Worm (Caenorhabditis elegans) whole organism, L4 larva: ENCODE measurements around the gene F16B12.6.

Source experiments
- D1046.2 ChIP-seq: fragments of 200-800 bp; sonication (Bioruptor generic); IDR thresholded peaks from 2 replicates; pipeline ENCODE4 v1.3.6; 2022; ENCODE audit warnings: missing genetic modification characterization, missing compliant biosample characterization
- F10B5.3 ChIP-seq: sonication (generic microtip); optimal IDR thresholded peaks from 2 replicates; lab custom pipeline; 2016; ENCODE audit warnings: mild to moderate bottlenecking, missing genetic modification characterization, missing compliant biosample characterization
- F44E2.7 ChIP-seq: fragments of 200-800 bp; sonication (Bioruptor generic); IDR thresholded peaks from 2 replicates; pipeline ENCODE4 v2.1.2; 2022; ENCODE audit warnings: missing genetic modification characterization, missing compliant biosample characterization
- R02D3.7 ChIP-seq: fragments of 150-350 bp; sonication (generic microtip); optimal IDR thresholded peaks from 3 replicates; lab custom pipeline; 2014; ENCODE audit warnings: missing biosample characterization, missing genetic modification characterization
- Y48G9A.11 ChIP-seq: fragments of 200-800 bp; sonication (Bioruptor generic); IDR thresholded peaks from 2 replicates; pipeline ENCODE4 v1.3.6; 2022; ENCODE audit warnings: missing genetic modification reagents, missing genetic modification characterization, missing compliant biosample characterization
- Y5F2A.4 ChIP-seq: fragments of 200-800 bp; sonication (Bioruptor generic); optimal IDR thresholded peaks from 2 replicates; lab custom pipeline; 2018; ENCODE audit warnings: mild to moderate bottlenecking, missing genetic modification characterization, missing compliant biosample characterization
- ZK546.5 ChIP-seq, 2 experiments: sonication (generic microtip); optimal IDR thresholded peaks; 2 replicates each; lab custom pipeline; 2017; ENCODE audit warnings: missing biosample characterization in 2 of 2, missing genetic modification characterization in 2 of 2
- aha-1 ChIP-seq: fragments of 150-350 bp; peaks from one replicate; lab custom pipeline; 2014; ENCODE audit warnings: missing biosample characterization, missing genetic modification characterization
- aly-2 ChIP-seq: sonication (generic microtip); optimal IDR thresholded peaks from 2 replicates; lab custom pipeline; 2018; ENCODE audit warnings: missing biosample characterization, missing genetic modification characterization
- ama-1 ChIP-seq: fragments of 150-350 bp; optimal IDR thresholded peaks from 2 replicates; lab custom pipeline; 2014; ENCODE audit warnings: inconsistent platforms, mixed read lengths
- arid-1 ChIP-seq: fragments of 200-800 bp; sonication (Bioruptor generic); conservative IDR thresholded peaks from 2 replicates; pipeline ENCODE4 v1.3.6; 2022; ENCODE audit warnings: missing genetic modification reagents, missing genetic modification characterization, missing compliant biosample characterization
- ceh-20 ChIP-seq: fragments of 200-800 bp; sonication (Bioruptor generic); IDR thresholded peaks from 2 replicates; pipeline ENCODE4 v1.3.6; 2022; ENCODE audit warnings: missing genetic modification reagents, missing genetic modification characterization, missing compliant biosample characterization
- ceh-44 ChIP-seq: fragments of 200-800 bp; sonication (Bioruptor generic); IDR thresholded peaks from 2 replicates; pipeline ENCODE4 v1.3.6; 2022; ENCODE audit warnings: missing genetic modification reagents, missing genetic modification characterization, missing compliant biosample characterization
- ceh-62 ChIP-seq: sonication (generic microtip); optimal IDR thresholded peaks from 2 replicates; lab custom pipeline; 2017; ENCODE audit warnings: missing biosample characterization, missing genetic modification characterization
- ces-1 ChIP-seq: fragments of 150-350 bp; sonication (generic microtip); optimal IDR thresholded peaks from 4 replicates; lab custom pipeline; 2014; ENCODE audit warnings: missing biosample characterization, missing genetic modification reagents, missing genetic modification characterization
- daf-19 ChIP-seq: fragments of 200-800 bp; sonication (Bioruptor generic); conservative IDR thresholded peaks from 2 replicates; pipeline ENCODE4 v1.3.6; 2022; ENCODE audit warnings: missing genetic modification characterization, missing compliant biosample characterization
- dmd-8 ChIP-seq: fragments of 200-800 bp; sonication (Bioruptor generic); IDR thresholded peaks from 2 replicates; pipeline ENCODE4 v1.3.6; 2022; ENCODE audit warnings: missing genetic modification characterization, missing compliant biosample characterization
- duxl-1 ChIP-seq: sonication (generic microtip); optimal IDR thresholded peaks from 2 replicates; lab custom pipeline; 2016; ENCODE audit warnings: mild to moderate bottlenecking, missing genetic modification characterization, moderate library complexity, missing compliant biosample characterization; ENCODE audit not compliant: poor library complexity
- dve-1 ChIP-seq: sonication (generic microtip); optimal IDR thresholded peaks from 2 replicates; lab custom pipeline; 2017; ENCODE audit warnings: antibody characterized with exemption, mild to moderate bottlenecking, missing genetic modification characterization, missing compliant biosample characterization; ENCODE audit not compliant: insufficient read depth
- egl-43 ChIP-seq: fragments of 200-800 bp; sonication (Bioruptor generic); IDR thresholded peaks from 2 replicates; pipeline ENCODE4 v1.3.6; 2022; ENCODE audit warnings: missing genetic modification reagents, missing genetic modification characterization, missing compliant biosample characterization
- fos-1 ChIP-seq: fragments of 150-350 bp; optimal IDR thresholded peaks from 2 replicates; lab custom pipeline; 2014; ENCODE audit warnings: missing biosample characterization, missing genetic modification characterization
- hif-1 ChIP-seq, 2 experiments: sonication (generic microtip); optimal IDR thresholded peaks; 2 replicates each; lab custom pipeline; 2016 to 2017; ENCODE audit warnings: missing compliant biosample characterization in 2 of 2, missing genetic modification characterization in 2 of 2, missing genetic modification reagents in 2 of 2, missing genotype in 2 of 2, mild to moderate bottlenecking in 1 of 2
- hlh-11 ChIP-seq: fragments of 200-800 bp; sonication (Bioruptor generic); optimal IDR thresholded peaks from 2 replicates; lab custom pipeline; 2018; ENCODE audit warnings: mild to moderate bottlenecking, missing genetic modification characterization, missing compliant biosample characterization
- hlh-30 ChIP-seq: sonication (generic microtip); optimal IDR thresholded peaks from 2 replicates; lab custom pipeline; 2017; ENCODE audit warnings: antibody characterized with exemption, mild to moderate bottlenecking, missing genetic modification characterization, missing compliant biosample characterization; ENCODE audit not compliant: insufficient read depth
- jun-1 ChIP-seq: fragments of 150-350 bp; optimal IDR thresholded peaks from 2 replicates; lab custom pipeline; 2014; ENCODE audit warnings: missing biosample characterization, missing genetic modification reagents, missing genetic modification characterization
- lim-7 ChIP-seq: fragments of 200-800 bp; sonication (Bioruptor generic); IDR thresholded peaks from 2 replicates; pipeline ENCODE4 v1.3.6; 2022; ENCODE audit warnings: missing genetic modification characterization, missing compliant biosample characterization
- lin-1 ChIP-seq: fragments of 200-800 bp; sonication (Bioruptor generic); IDR thresholded peaks from 2 replicates; pipeline ENCODE4 v1.3.6; 2022; ENCODE audit warnings: missing genetic modification reagents, missing genetic modification characterization, missing compliant biosample characterization
- lin-15B ChIP-seq: fragments of 150-350 bp; sonication (generic microtip); optimal IDR thresholded peaks from 3 replicates; lab custom pipeline; 2014; ENCODE audit warnings: missing biosample characterization, missing genetic modification characterization
- lin-38 ChIP-seq: fragments of 200-800 bp; sonication (Bioruptor generic); IDR thresholded peaks from 2 replicates; pipeline ENCODE4 v1.3.6; 2022; ENCODE audit warnings: missing genetic modification reagents, missing genetic modification characterization, missing compliant biosample characterization
- lin-39 ChIP-seq: fragments of 150-350 bp; optimal IDR thresholded peaks from 2 replicates; lab custom pipeline; 2014; ENCODE audit warnings: missing biosample characterization, missing genetic modification reagents, missing genetic modification characterization
- lsy-2 ChIP-seq, 2 experiments: fragments of 150-350 bp in 1 of 2; sonication (generic microtip) in 1 of 2; optimal IDR thresholded peaks; 2 replicates each; lab custom pipeline; 2014 to 2017; ENCODE audit warnings: missing biosample characterization in 2 of 2, missing genetic modification characterization in 2 of 2
- madf-9 ChIP-seq: fragments of 200-800 bp; sonication (Bioruptor generic); conservative IDR thresholded peaks from 2 replicates; pipeline ENCODE4 v1.3.6; 2022; ENCODE audit warnings: missing genetic modification reagents, missing genetic modification characterization, missing compliant biosample characterization
- mdt-29 ChIP-seq: fragments of 200-800 bp; sonication (Bioruptor generic); IDR thresholded peaks from 2 replicates; pipeline ENCODE4 v1.3.6; 2022; ENCODE audit warnings: missing genetic modification reagents, missing genetic modification characterization, missing compliant biosample characterization
- mxl-2 ChIP-seq: fragments of 200-800 bp; sonication (Bioruptor generic); conservative IDR thresholded peaks from 2 replicates; pipeline ENCODE4 v1.3.6; 2022; ENCODE audit warnings: missing genetic modification reagents, missing genetic modification characterization, missing compliant biosample characterization
- nhr-10 ChIP-seq: fragments of 150-350 bp; optimal IDR thresholded peaks from 2 replicates; lab custom pipeline; 2014; ENCODE audit warnings: missing biosample characterization, missing genetic modification characterization
- nhr-102 ChIP-seq: sonication (generic microtip); optimal IDR thresholded peaks from 2 replicates; lab custom pipeline; 2016; ENCODE audit warnings: mild to moderate bottlenecking, missing genetic modification characterization, moderate library complexity, missing compliant biosample characterization
- nhr-237 ChIP-seq: sonication (generic microtip); optimal IDR thresholded peaks from 2 replicates; lab custom pipeline; 2017; ENCODE audit warnings: missing biosample characterization, missing genetic modification characterization
- nhr-48 ChIP-seq: sonication (generic microtip); optimal IDR thresholded peaks from 2 replicates; lab custom pipeline; 2016; ENCODE audit warnings: mild to moderate bottlenecking, missing genetic modification characterization, missing compliant biosample characterization
- nhr-6 ChIP-seq: fragments of 150-350 bp; optimal IDR thresholded peaks from 2 replicates; lab custom pipeline; 2014; ENCODE audit warnings: missing biosample characterization, missing genetic modification characterization
- nhr-77 ChIP-seq: fragments of 150-350 bp; optimal IDR thresholded peaks from 2 replicates; lab custom pipeline; 2014; ENCODE audit warnings: missing biosample characterization, missing genetic modification characterization
- php-3 ChIP-seq: fragments of 200-800 bp; sonication (Bioruptor generic); IDR thresholded peaks from 2 replicates; pipeline ENCODE4 v1.3.6; 2022; ENCODE audit warnings: missing genetic modification reagents, missing genetic modification characterization, missing compliant biosample characterization
- rbr-2 ChIP-seq: sonication (generic microtip); optimal IDR thresholded peaks from 2 replicates; lab custom pipeline; 2016; ENCODE audit warnings: missing genotype, missing genetic modification characterization, missing compliant biosample characterization
- set-16 ChIP-seq: fragments of 200-800 bp; sonication (Bioruptor generic); IDR thresholded peaks from 2 replicates; pipeline ENCODE4 v1.3.6; 2022; ENCODE audit warnings: missing genetic modification reagents, missing genetic modification characterization, missing compliant biosample characterization
- skn-1 ChIP-seq: fragments of 150-350 bp; optimal IDR thresholded peaks from 2 replicates; lab custom pipeline; 2014; ENCODE audit warnings: missing biosample characterization, missing genetic modification characterization
- snpc-1.2 ChIP-seq: fragments of 200-800 bp; sonication (Bioruptor generic); IDR thresholded peaks from 2 replicates; pipeline ENCODE4 v1.3.6; 2022; ENCODE audit warnings: missing genetic modification reagents, missing genetic modification characterization, missing compliant biosample characterization
- spr-3 ChIP-seq: fragments of 200-800 bp; sonication (Bioruptor generic); optimal IDR thresholded peaks from 2 replicates; lab custom pipeline; 2018; ENCODE audit warnings: mild to moderate bottlenecking, missing genetic modification characterization, missing compliant biosample characterization
- tag-97 ChIP-seq: fragments of 200-800 bp; sonication (Bioruptor generic); IDR thresholded peaks from 2 replicates; pipeline ENCODE4 v1.3.6; 2022; ENCODE audit warnings: missing genetic modification characterization, missing compliant biosample characterization
- unc-62 ChIP-seq, 3 experiments: fragments of 150-350 bp in 1 of 3; sonication (generic microtip); optimal IDR thresholded peaks in 2 of 3; peaks in 1 of 3; 1 replicate in 1 of 3; 2 replicates in 2 of 3; lab custom pipeline; 2014 to 2017; ENCODE audit warnings: missing biosample characterization in 3 of 3, missing genetic modification characterization in 3 of 3, missing genetic modification reagents in 3 of 3, missing genotype in 1 of 3
- zfp-2 ChIP-seq: sonication (generic microtip); optimal IDR thresholded peaks from 2 replicates; lab custom pipeline; 2016; ENCODE audit warnings: mild to moderate bottlenecking, missing genetic modification characterization, missing compliant biosample characterization
- zfp-3 ChIP-seq: fragments of 200-800 bp; sonication (Bioruptor generic); conservative IDR thresholded peaks from 2 replicates; pipeline ENCODE4 v1.3.6; 2022; ENCODE audit warnings: missing genetic modification reagents, missing genetic modification characterization, missing compliant biosample characterization

The F16B12.6 gene

ce11 chrX:14145634-14146033, 43.5 kb downstream of the F16B12.6 start (continued):
- TF ChIP-seq php-3 (GFP tag; lab: Robert Waterston, UW) = no peak
- TF ChIP-seq nhr-102 = no peak
- TF ChIP-seq set-16 (GFP tag; lab: Robert Waterston, UW) = no peak
- no peak for TF ChIP-seq ama-1
- no peak for TF ChIP-seq snpc-1.2 (GFP tag; lab: Robert Waterston, UW)
- TF ChIP-seq unc-62 (GFP tag; optimal IDR thresholded peaks at IDR 0.05 in 1 of 2; lab: Kevin White, UChicago) = peak in 1 of 2 experiments; percentile 65
- no peak for TF ChIP-seq unc-62 (tag; optimal IDR thresholded peaks at IDR 0.05; lab: Kevin White, UChicago)
- no peak for TF ChIP-seq mxl-2 (GFP tag; lab: Robert Waterston, UW)
- TF ChIP-seq zfp-2 (tag; lab: Kevin White, UChicago) = no peak
- TF ChIP-seq ZK546.5 (tag; optimal IDR thresholded peaks at IDR 0.05; lab: Kevin White, UChicago) = no peak
- TF ChIP-seq lsy-2 (tag; optimal IDR thresholded peaks at IDR 0.05; lab: Kevin White, UChicago) = no peak
- TF ChIP-seq, all 104 proteins: peak for 9

- TF ChIP-seq D1046.2 (GFP tag; lab: Robert Waterston, UW) (no peak), hlh-30 (tag; lab: Kevin White, UChicago) (peak; percentile 96), egl-43 (no peak), mdt-29 (GFP tag; lab: Robert Waterston, UW) (no peak), Y48G9A.11 (GFP tag; lab: Robert Waterston, UW) (no peak), R02D3.7 (tag; lab: Kevin White, UChicago) (no peak), dmd-8 (GFP tag; lab: Robert Waterston, UW) (no peak), hlh-11 (peak; percentile 92), nhr-6 (tag; lab: Kevin White, UChicago) (peak; percentile 90), lin-1 (0 out of 2 replicates have a peak, but pooled peaks have one; percentile 30), lim-7 (GFP tag; lab: Robert Waterston, UW) (no peak), duxl-1 (no peak), aha-1 (peak; percentile 18), lin-38 (GFP tag; lab: Robert Waterston, UW) (no peak; the same call in 1 of the 2 replicates), ZK546.5 (tag; optimal IDR thresholded peaks at IDR 0.05; lab: Kevin White, UChicago) (no peak), ceh-62 (tag; lab: Kevin White, UChicago) (no peak), F10B5.3 (tag; lab: Kevin White, UChicago) (no peak), nhr-77 (peak; percentile 84), tag-97 (no peak), lin-15B (no peak), skn-1 (tag; lab: Kevin White, UChicago) (no peak), ceh-44 (GFP tag; lab: Robert Waterston, UW) (no peak), ceh-20 (GFP tag; lab: Robert Waterston, UW) (0 out of 2 replicates have a peak, but pooled peaks have one; percentile 37), jun-1 (tag; lab: Kevin White, UChicago) (no peak), dve-1 (peak; percentile 91), F44E2.7 (no peak), zfp-3 (no peak), daf-19 (no peak), hif-1 (tag; optimal IDR thresholded peaks at IDR 0.05; lab: Kevin White, UChicago) (peak in 1 of 2 experiments; percentile 51), spr-3 (GFP tag; lab: Kevin White, UChicago) (no peak), nhr-10 (tag; lab: Kevin White, UChicago) (no peak), nhr-237 (no peak), arid-1 (GFP tag; lab: Robert Waterston, UW) (no peak), nhr-48 (tag; lab: Kevin White, UChicago) (peak; percentile 16), Y5F2A.4 (GFP tag; lab: Kevin White, UChicago) (no peak), fos-1 (no peak), rbr-2 (tag; lab: Kevin White, UChicago) (peak; percentile 80), ces-1 (GFP tag; lab: Kevin White, UChicago) (no peak), lin-39 (tag; lab: Kevin White, UChicago) (no peak), aly-2 (tag; lab: Kevin White, UChicago) (no peak), madf-9 (GFP tag; lab: Robert Waterston, UW) (no peak)
These were observed 44.6 kb downstream of the F16B12.6 start for ce11 chrX:14146740-14147140.
